Worm (Caenorhabditis elegans): ENCODE results near the gene B0563.10.

B0563.10 gene

DNA sequence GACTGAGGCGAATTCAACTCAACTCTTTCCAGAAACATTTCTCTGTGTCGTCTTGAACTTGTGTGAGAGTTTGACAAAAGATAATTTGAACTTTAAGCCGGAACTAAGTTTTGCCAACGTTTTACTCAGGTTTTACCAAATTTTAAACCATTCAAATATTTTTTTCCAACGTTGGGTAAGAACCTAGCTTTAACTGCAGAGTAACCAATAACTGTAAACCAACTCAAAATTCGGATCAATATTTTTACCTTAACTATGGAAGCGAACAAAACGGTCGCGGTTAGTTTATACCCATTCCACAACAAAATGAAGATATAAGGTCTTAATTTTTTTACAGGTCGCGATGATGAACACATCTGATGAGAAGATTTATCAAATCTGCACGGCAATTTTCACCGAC lies 5.7 kb upstream of the B0563.10 start:
- TF ChIP-seq hlh-12 (tag; optimal IDR thresholded peaks at IDR 0.05) (no peak), mes-4 (tag; optimal IDR thresholded peaks at IDR 0.05) (no peak), rpc-1 (optimal IDR thresholded peaks at IDR 0.05) (no peak), rpc-1 (tag; optimal IDR thresholded peaks at IDR 0.05) (no peak), F49E8.2 (tag; optimal IDR thresholded peaks at IDR 0.05; ENCODE audit: insufficient read depth) (no peak), pha-4 (tag; optimal IDR thresholded peaks at IDR 0.05) (no peak), snpc-1.1 (tag; optimal IDR thresholded peaks at IDR 0.05; ENCODE audit: insufficient read depth) (no peak), hrde-1 (tag; optimal IDR thresholded peaks at IDR 0.05; ENCODE audit: borderline replicate concordance) (no peak), madf-8 (GFP tag; conservative IDR thresholded peaks at IDR 0.05) (no peak), somi-1 (GFP tag; optimal IDR thresholded peaks at IDR 0.05) (no peak), lin-40 (tag; optimal IDR thresholded peaks at IDR 0.05) (no peak), lir-1 (GFP tag; conservative IDR thresholded peaks at IDR 0.05) (no peak), B0336.3 (GFP tag; IDR thresholded peaks at IDR 0.05) (no peak), egl-18 (GFP tag; IDR thresholded peaks at IDR 0.05) (no peak), attf-6 (GFP tag; IDR thresholded peaks at IDR 0.05) (no peak), ceh-40 (GFP tag; IDR thresholded peaks at IDR 0.05) (no peak)

DNA sequence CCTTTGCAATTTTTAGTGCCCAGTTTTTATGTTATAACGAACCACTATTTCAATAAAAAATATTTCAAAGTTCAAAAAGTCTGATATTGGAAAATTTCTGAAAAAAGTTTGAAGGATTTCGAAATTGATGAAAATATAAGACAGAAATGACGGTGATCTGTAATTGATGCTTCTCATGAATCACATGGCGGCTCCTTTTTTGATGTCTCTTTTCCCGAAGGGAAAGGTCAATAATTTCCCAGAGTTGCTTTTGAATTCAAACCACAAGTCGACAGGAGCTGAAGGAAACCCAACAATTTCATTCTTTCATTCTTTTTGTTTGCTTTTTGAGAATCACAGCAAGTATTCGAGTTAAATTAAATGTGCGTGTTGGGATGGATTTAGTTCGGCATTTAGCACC lies 5.2 kb upstream of the B0563.10 start, which contains the start of gene B0563.18:
B0563.18 (plus strand) TSS at position 301 of the 400 bp plus-strand sequence.
- TF ChIP-seq ekl-4 (GFP tag; IDR thresholded peaks at IDR 0.05) = no peak
- no peak for TF ChIP-seq snpc-1.3 (tag; optimal IDR thresholded peaks at IDR 0.05; ENCODE audit: insufficient read depth)
- no peak for TF ChIP-seq dox-1 (GFP tag; IDR thresholded peaks at IDR 0.05)
- TF ChIP-seq athp-1 (tag; optimal IDR thresholded peaks at IDR 0.05) = no peak
- no peak for TF ChIP-seq F23B12.7 (tag; optimal IDR thresholded peaks at IDR 0.05; ENCODE audit: insufficient read depth)
- TF ChIP-seq T07F8.4 (tag; optimal IDR thresholded peaks at IDR 0.05) = no peak
- TF ChIP-seq nhr-80 (tag; optimal IDR thresholded peaks at IDR 0.05) = no peak
- TF ChIP-seq bed-1 (GFP tag; IDR thresholded peaks at IDR 0.05) = no peak

ce11 chrX:9171241-9171640 lies 4.2 kb upstream of the B0563.10 start, which contains the start of gene B0563.1:
Gene B0563.1 (plus strand): TSS chrX:9171541.
- TF ChIP-seq ztf-25 (GFP tag; IDR thresholded peaks at IDR 0.05) = no peak
- TF ChIP-seq nfya-1 (tag; optimal IDR thresholded peaks at IDR 0.05; ENCODE audit: borderline replicate concordance, insufficient read depth) = no peak
- TF ChIP-seq repo-1 (tag; optimal IDR thresholded peaks at IDR 0.05) = no peak
- TF ChIP-seq egl-18 (GFP tag; IDR thresholded peaks at IDR 0.05) = no peak
- TF ChIP-seq ekl-4 (GFP tag; IDR thresholded peaks at IDR 0.05) = no peak
- TF ChIP-seq aptf-3 (GFP tag; IDR thresholded peaks at IDR 0.05) = no peak
- no peak for TF ChIP-seq atf-7 (tag; optimal IDR thresholded peaks at IDR 0.05)

- TF ChIP-seq aptf-3 (GFP tag; IDR thresholded peaks at IDR 0.05) (no peak), lin-54 (GFP tag; optimal IDR thresholded peaks at IDR 0.05) (no peak), madf-8 (GFP tag; conservative IDR thresholded peaks at IDR 0.05) (no peak), ceh-58 (GFP tag; IDR thresholded peaks at IDR 0.05) (no peak), nfya-1 (tag; optimal IDR thresholded peaks at IDR 0.05; ENCODE audit: borderline replicate concordance, insufficient read depth) (no peak), ztf-18 (tag; optimal IDR thresholded peaks at IDR 0.05) (no peak), akir-1 (GFP tag; optimal IDR thresholded peaks at IDR 0.05) (no peak), madf-6 (GFP tag; IDR thresholded peaks at IDR 0.05) (no peak), B0336.3 (GFP tag; IDR thresholded peaks at IDR 0.05) (no peak), zim-3 (tag; optimal IDR thresholded peaks at IDR 0.05) (no peak), C17E4.6 (GFP tag; IDR thresholded peaks at IDR 0.05) (no peak), egrh-3 (GFP tag; IDR thresholded peaks at IDR 0.05) (no peak)
Observed at ce11 chrX:9170058-9170457, 3.0 kb upstream of the B0563.10 start.
